Fruit fly (Drosophila melanogaster): ENCODE data around the gene Mettl3.

Mettl3 gene

dm6 chr3R:24057188-24057587 is 25.2 kb downstream of the Mettl3 start, which contains the start of gene Hsp68 (continued):
- TF ChIP-seq dan (GFP tag; IDR thresholded peaks at IDR 0.05) (no peak), Chrac-16 (GFP tag; optimal IDR thresholded peaks at IDR 0.05) (no peak), Hand (GFP tag; optimal IDR thresholded peaks at IDR 0.05) (no peak), CG1602 (GFP tag; optimal IDR thresholded peaks at IDR 0.05) (no peak), ase (GFP tag; IDR thresholded peaks at IDR 0.05) (no peak), sna (GFP tag; IDR thresholded peaks at IDR 0.05; ENCODE audit: partially characterized antibody) (0 out of 2 replicates have a peak, but pooled peaks have one; percentile 50), CG12071 (GFP tag; optimal IDR thresholded peaks at IDR 0.05) (no peak), psq (GFP tag; optimal IDR thresholded peaks at IDR 0.05) (no peak), phol (tag; optimal IDR thresholded peaks at IDR 0.05) (no peak), CG9876 (GFP tag; optimal IDR thresholded peaks at IDR 0.05) (no peak), nom (GFP tag; optimal IDR thresholded peaks at IDR 0.05) (peak; percentile 91), Lhr (GFP tag; optimal IDR thresholded peaks at IDR 0.05) (no peak), tup (GFP tag; optimal IDR thresholded peaks at IDR 0.05) (no peak), HmgZ (tag; optimal IDR thresholded peaks at IDR 0.05) (peak; percentile 54), chinmo (GFP tag; IDR thresholded peaks at IDR 0.05; ENCODE audit: partially characterized antibody) (peak; percentile 56; the same call in 1 of the 4 replicates), CG13894 (tag; optimal IDR thresholded peaks at IDR 0.05) (peak; percentile 83), ftz-f1 (GFP tag; optimal IDR thresholded peaks at IDR 0.05) (no peak), grau (tag; optimal IDR thresholded peaks at IDR 0.05) (peak; percentile 23), Abd-B (GFP tag; optimal IDR thresholded peaks at IDR 0.05) (no peak), CG17802 (tag; optimal IDR thresholded peaks at IDR 0.05) (no peak), CG14710 (tag; optimal IDR thresholded peaks at IDR 0.05) (peak; percentile 11), CG6272 (GFP tag; IDR thresholded peaks at IDR 0.05) (no peak), Med (GFP tag) (peak; percentile 81), Ets97D (GFP tag; optimal IDR thresholded peaks at IDR 0.05) (peak; percentile 15), nerfin-1 (tag; optimal IDR thresholded peaks at IDR 0.05) (peak; percentile 58), Oaz (GFP tag; IDR thresholded peaks at IDR 0.05) (no peak), emc (GFP tag; optimal IDR thresholded peaks at IDR 0.05) (no peak), amos (GFP tag; IDR thresholded peaks at IDR 0.05; ENCODE audit: partially characterized antibody) (peak; percentile 38; the same call in 1 of the 2 replicates), CG10267 (tag; optimal IDR thresholded peaks at IDR 0.05) (no peak), MTF-1 (GFP tag; optimal IDR thresholded peaks at IDR 0.05; ENCODE audit: borderline replicate concordance) (peak; percentile 25), Dip2 (GFP tag; IDR thresholded peaks at IDR 0.05) (no peak), CG13287 (GFP tag; IDR thresholded peaks at IDR 0.05; ENCODE audit: partially characterized antibody) (peak; percentile 40), gcm2 (GFP tag; optimal IDR thresholded peaks at IDR 0.05) (no peak), CG2712 (tag; optimal IDR thresholded peaks at IDR 0.05) (peak; percentile 36), MBD-R2 (GFP tag; IDR thresholded peaks at IDR 0.05) (peak; percentile 10; the same call in 1 of the 2 replicates), CG7271 (tag; optimal IDR thresholded peaks at IDR 0.05) (no peak), Jarid2 (GFP tag; optimal IDR thresholded peaks at IDR 0.05) (no peak), CG14050 (GFP tag; IDR thresholded peaks at IDR 0.05) (no peak), gsb-n (tag; optimal IDR thresholded peaks at IDR 0.05) (no peak), sug (tag; optimal IDR thresholded peaks at IDR 0.05) (peak; percentile 22), CG3281 (GFP tag; optimal IDR thresholded peaks at IDR 0.05) (peak; percentile 4), HLHmδ (GFP tag; optimal IDR thresholded peaks at IDR 0.05) (peak; percentile 2), CG34422 (GFP tag; IDR thresholded peaks at IDR 0.05) (no peak), mirr (GFP tag; optimal IDR thresholded peaks at IDR 0.05) (peak; percentile 58), CG8281 (tag; optimal IDR thresholded peaks at IDR 0.05) (peak; percentile 31), hbn (GFP tag; IDR thresholded peaks at IDR 0.05; ENCODE audit: partially characterized antibody) (peak; percentile 25; the same call in 1 of the 2 replicates), dm (GFP tag; optimal IDR thresholded peaks at IDR 0.05) (no peak), CG2116 (GFP tag; optimal IDR thresholded peaks at IDR 0.05) (no peak), NC2β (GFP tag; optimal IDR thresholded peaks at IDR 0.05) (peak; percentile 64), HmgD (GFP tag; optimal IDR thresholded peaks at IDR 0.05) (peak; percentile 4)

Measured in whole organism, embryonic.